Fruit fly (Drosophila melanogaster) whole organism, wandering third instar larva: ENCODE results near the gene Prp6.

ENCODE experiments used
- GATAd ChIP-seq: sonication (Bioruptor generic); optimal IDR thresholded peaks from 2 replicates; lab custom pipeline; 2016; ENCODE audit warnings: missing biosample characterization, missing genetic modification characterization
- Hr78 ChIP-seq: fragments of >200 bp; optimal IDR thresholded peaks from 2 replicates; lab custom pipeline; 2017; ENCODE audit warnings: missing biosample characterization, missing genetic modification characterization
- OdsH ChIP-seq: fragments of 200-800 bp; sonication (Bioruptor generic); optimal IDR thresholded peaks from 2 replicates; lab custom pipeline; 2016; ENCODE audit warnings: missing biosample characterization, mild to moderate bottlenecking, missing genetic modification characterization
- Sp1 ChIP-seq: fragments of 200-800 bp; sonication (Bioruptor generic); optimal IDR thresholded peaks from 3 replicates; lab custom pipeline; 2019; ENCODE audit warnings: missing biosample characterization, mild to moderate bottlenecking, missing genetic modification characterization, moderate library complexity
- dmrt93B ChIP-seq: fragments of 200-800 bp; sonication (Bioruptor generic); optimal IDR thresholded peaks from 2 replicates; lab custom pipeline; 2018; ENCODE audit warnings: missing biosample characterization, mild to moderate bottlenecking, missing genetic modification characterization
- h ChIP-seq: fragments of 200-800 bp; sonication (Bioruptor generic); optimal IDR thresholded peaks from 3 replicates; lab custom pipeline; 2016; ENCODE audit warnings: missing biosample characterization, mild to moderate bottlenecking, missing genetic modification characterization
- psq ChIP-seq: fragments of 200-800 bp; sonication (Bioruptor generic); optimal IDR thresholded peaks from 3 replicates; lab custom pipeline; 2017; ENCODE audit warnings: missing biosample characterization, mild to moderate bottlenecking, missing genetic modification characterization, moderate library complexity
- rgr ChIP-seq: fragments of 200-800 bp; sonication (Bioruptor generic); optimal IDR thresholded peaks from 3 replicates; lab custom pipeline; 2016; ENCODE audit warnings: missing biosample characterization, mild to moderate bottlenecking, missing genetic modification characterization
- tai ChIP-seq: sonication (Bioruptor generic); optimal IDR thresholded peaks from 2 replicates; lab custom pipeline; 2016; ENCODE audit warnings: missing biosample characterization, missing genetic modification characterization

DNA sequence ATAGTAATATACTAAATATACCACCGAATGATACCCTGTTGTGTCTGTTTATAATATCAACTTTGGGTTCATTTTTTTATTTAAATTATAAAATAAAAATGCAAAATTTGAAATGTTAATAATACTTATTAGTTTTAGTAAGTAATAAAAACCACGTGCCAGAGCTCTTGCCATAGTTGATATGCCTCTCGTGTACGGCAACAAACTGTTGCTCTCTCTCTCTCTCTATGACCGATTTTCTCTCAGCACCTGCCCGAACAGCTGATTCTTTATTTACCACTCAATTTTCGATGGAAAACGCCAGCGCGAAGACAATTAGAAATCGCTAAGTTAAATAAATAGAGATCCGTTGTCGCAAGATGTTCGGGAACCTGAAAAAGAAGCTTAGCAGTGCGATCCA lies 37.7 kb upstream of the Prp6 start, which contains the start of gene Dysb:
- TF ChIP-seq psq (GFP tag; lab: Kevin White, UChicago) (peak; percentile 76), GATAd (GFP tag; lab: Kevin White, UChicago) (no peak), Sp1 (GFP tag; lab: Kevin White, UChicago) (peak; percentile 78), Hr78 (GFP tag; lab: Kevin White, UChicago) (no peak), dmrt93B (peak; percentile 28), OdsH (GFP tag; lab: Kevin White, UChicago) (peak; percentile 78), tai (no peak), rgr (GFP tag; lab: Kevin White, UChicago) (peak; percentile 83), h (GFP tag; lab: Kevin White, UChicago) (peak; percentile 72)
